ENCODE assay signal across 7 worm cellular contexts in the genomic region with DNA sequence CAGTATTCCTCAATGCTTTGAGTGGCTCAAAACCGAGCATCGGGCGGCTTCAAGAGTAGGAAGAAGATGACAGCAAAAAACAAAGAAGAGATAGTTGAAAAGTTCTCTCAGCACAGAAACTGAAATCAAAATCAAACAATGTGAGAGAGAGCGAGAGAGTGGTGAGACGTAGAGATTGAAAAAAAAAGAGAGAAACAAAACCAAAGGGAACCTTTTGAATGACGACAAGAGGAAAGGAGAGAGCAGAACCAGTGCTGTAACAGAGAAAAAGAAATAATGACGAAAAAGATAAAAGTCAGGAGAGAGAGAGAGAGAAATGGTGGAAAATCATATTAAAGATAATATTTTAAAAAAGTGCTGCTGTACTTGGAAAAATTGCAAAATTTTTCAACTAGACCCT.
TF ChIP-seq lines count a peak whose summit lies in the region.

No protein-coding gene starts in this region.

TF ChIP-seq in whole organism, L1 larva, 84 proteins besides CTCF, POLR2A, EP300 and RAD21 (continues in another document):
- TF ChIP-seq elt-3 (tag; optimal IDR thresholded peaks at IDR 0.05; lab: Kevin White, UChicago) (no peak), C34B4.2 (tag; optimal IDR thresholded peaks at IDR 0.05; lab: Kevin White, UChicago) (no peak), Y116A8C.19 (tag; optimal IDR thresholded peaks at IDR 0.05; lab: Kevin White, UChicago; ENCODE audit: borderline replicate concordance) (no peak), unc-62 (GFP tag; optimal IDR thresholded peaks at IDR 0.05; lab: Kevin White, UChicago) (no peak), snu-23 (GFP tag; optimal IDR thresholded peaks at IDR 0.05; lab: Kevin White, UChicago) (peak; percentile 51), ztf-11 (tag; optimal IDR thresholded peaks at IDR 0.05; lab: Kevin White, UChicago) (no peak), nhr-47 (tag; optimal IDR thresholded peaks at IDR 0.05; lab: Kevin White, UChicago) (peak; percentile 14), ets-5 (GFP tag; IDR thresholded peaks at IDR 0.05; lab: Robert Waterston, UW) (no peak), hlh-4 (tag; optimal IDR thresholded peaks at IDR 0.05; lab: Kevin White, UChicago) (no peak), unc-86 (tag; optimal IDR thresholded peaks at IDR 0.05; lab: Kevin White, UChicago) (no peak), nhr-90 (tag; optimal IDR thresholded peaks at IDR 0.05; lab: Kevin White, UChicago; ENCODE audit: poor library complexity) (no peak), hlh-17 (GFP tag; optimal IDR thresholded peaks at IDR 0.05; lab: Kevin White, UChicago; ENCODE audit: borderline replicate concordance) (no peak)

TF ChIP-seq in whole organism, L2 larva, 48 proteins besides CTCF, POLR2A, EP300 and RAD21 (continues in another document):
- no peak for TF ChIP-seq mbf-1 (tag; optimal IDR thresholded peaks at IDR 0.05; lab: Kevin White, UChicago)
- TF ChIP-seq crh-2 (tag; optimal IDR thresholded peaks at IDR 0.05; lab: Kevin White, UChicago), result peak; percentile 69
- no peak for TF ChIP-seq ceh-82 (tag; optimal IDR thresholded peaks at IDR 0.05; lab: Kevin White, UChicago)
- peak; percentile 30 for TF ChIP-seq gmeb-1 (tag; optimal IDR thresholded peaks at IDR 0.05; lab: Kevin White, UChicago)
- TF ChIP-seq snpc-4 (tag; optimal IDR thresholded peaks at IDR 0.05; lab: Kevin White, UChicago), result no peak
- no peak for TF ChIP-seq nhr-6 (tag; optimal IDR thresholded peaks at IDR 0.05; lab: Kevin White, UChicago)
- TF ChIP-seq sma-3 (GFP tag; optimal IDR thresholded peaks at IDR 0.05; lab: Kevin White, UChicago), result no peak
- no peak for TF ChIP-seq ztf-11 (tag; optimal IDR thresholded peaks at IDR 0.05; lab: Kevin White, UChicago)
- TF ChIP-seq elt-3 (tag; optimal IDR thresholded peaks at IDR 0.05; lab: Kevin White, UChicago), result no peak
- TF ChIP-seq F13H6.1 (tag; optimal IDR thresholded peaks at IDR 0.05; lab: Kevin White, UChicago), result peak; percentile 59
- peak; percentile 30 for TF ChIP-seq unc-55 (GFP tag; optimal IDR thresholded peaks at IDR 0.05; lab: Kevin White, UChicago)
- no peak for TF ChIP-seq nhr-77 (tag; optimal IDR thresholded peaks at IDR 0.05; lab: Kevin White, UChicago)
- no peak for TF ChIP-seq skn-1 (tag; optimal IDR thresholded peaks at IDR 0.05; lab: Kevin White, UChicago)

TF ChIP-seq in whole organism, L3 larva, 47 proteins besides CTCF, POLR2A, EP300 and RAD21:
- TF ChIP-seq pqm-1 (tag; optimal IDR thresholded peaks at IDR 0.05; lab: Kevin White, UChicago), result peak; percentile 64
- TF ChIP-seq nfya-1 (tag; optimal IDR thresholded peaks at IDR 0.05; lab: Kevin White, UChicago; ENCODE audit: insufficient read depth), result peak; percentile 43
- no peak for TF ChIP-seq elt-1 (tag; optimal IDR thresholded peaks at IDR 0.05; lab: Kevin White, UChicago)
- no peak for TF ChIP-seq tbx-2 (tag; optimal IDR thresholded peaks at IDR 0.05; lab: Kevin White, UChicago)
- peak; percentile 57 for TF ChIP-seq pha-4 (tag; optimal IDR thresholded peaks at IDR 0.05; lab: Kevin White, UChicago)
- peak; percentile 35 for TF ChIP-seq hmg-11 (tag; optimal IDR thresholded peaks at IDR 0.05; lab: Kevin White, UChicago)
- TF ChIP-seq elt-2 (tag; optimal IDR thresholded peaks at IDR 0.05; lab: Kevin White, UChicago), result peak; percentile 55

TF ChIP-seq in whole organism, L4 larva, 104 proteins besides CTCF, POLR2A, EP300 and RAD21 (continues in another document):
- TF ChIP-seq lin-39 (tag; optimal IDR thresholded peaks at IDR 0.05; lab: Kevin White, UChicago) (no peak), T26A8.4 (GFP tag; IDR thresholded peaks at IDR 0.05; lab: Robert Waterston, UW) (no peak), nhr-77 (tag; optimal IDR thresholded peaks at IDR 0.05; lab: Kevin White, UChicago) (peak; percentile 19), dmd-6 (GFP tag; IDR thresholded peaks at IDR 0.05; lab: Robert Waterston, UW) (peak; percentile 51), zip-2 (tag; optimal IDR thresholded peaks at IDR 0.05; lab: Kevin White, UChicago) (no peak), mdt-29 (GFP tag; IDR thresholded peaks at IDR 0.05; lab: Robert Waterston, UW) (no peak), gei-8 (GFP tag; optimal IDR thresholded peaks at IDR 0.05; lab: Kevin White, UChicago) (no peak), unc-39 (tag; optimal IDR thresholded peaks at IDR 0.05; lab: Kevin White, UChicago) (no peak), pqm-1 (tag; optimal IDR thresholded peaks at IDR 0.05; lab: Kevin White, UChicago) (peak; percentile 31), hmg-1.1 (GFP tag; IDR thresholded peaks at IDR 0.05; lab: Robert Waterston, UW) (peak; percentile 65), Y105C5A.15 (GFP tag; IDR thresholded peaks at IDR 0.05; lab: Robert Waterston, UW) (no peak), dmd-8 (GFP tag; IDR thresholded peaks at IDR 0.05; lab: Robert Waterston, UW) (no peak), tra-1 (GFP tag; IDR thresholded peaks at IDR 0.05; lab: Robert Waterston, UW) (no peak), hlh-11 (tag; optimal IDR thresholded peaks at IDR 0.05; lab: Kevin White, UChicago) (peak; percentile 51), mxl-3 (GFP tag; optimal IDR thresholded peaks at IDR 0.05; lab: Kevin White, UChicago) (no peak)

TF ChIP-seq in whole organism, late embryonic, 69 proteins besides CTCF, POLR2A, EP300 and RAD21:
- TF ChIP-seq ceh-18 (tag; optimal IDR thresholded peaks at IDR 0.05; lab: Kevin White, UChicago) (peak; percentile 59), unc-86 (tag; optimal IDR thresholded peaks at IDR 0.05; lab: Kevin White, UChicago) (no peak), ceh-45 (GFP tag; IDR thresholded peaks at IDR 0.05; lab: Robert Waterston, UW) (no peak)

TF ChIP-seq in whole organism, mixed stage, embryonic, 35 proteins besides CTCF, POLR2A, EP300 and RAD21:
- no peak for TF ChIP-seq lin-13 (tag; optimal IDR thresholded peaks at IDR 0.05; lab: Kevin White, UChicago)
- TF ChIP-seq ceh-39 (tag; optimal IDR thresholded peaks at IDR 0.05; lab: Kevin White, UChicago), result no peak
- TF ChIP-seq unc-120 (tag; optimal IDR thresholded peaks at IDR 0.05; lab: Kevin White, UChicago; ENCODE audit: poor library complexity, severe bottlenecking), result peak; percentile 43
- peak; percentile 13 for TF ChIP-seq unc-62 (GFP tag; optimal IDR thresholded peaks at IDR 0.05; lab: Kevin White, UChicago)

TF ChIP-seq in whole organism, young adult, 124 proteins besides CTCF, POLR2A, EP300 and RAD21:
- TF ChIP-seq ztf-26 (tag; optimal IDR thresholded peaks at IDR 0.05; lab: Kevin White, UChicago), result no peak
- TF ChIP-seq unc-130 (GFP tag; optimal IDR thresholded peaks at IDR 0.05; lab: Kevin White, UChicago), result no peak
- peak; percentile 20 for TF ChIP-seq lin-54 (GFP tag; optimal IDR thresholded peaks at IDR 0.05; lab: Kevin White, UChicago)
- TF ChIP-seq cebp-1 (GFP tag; IDR thresholded peaks at IDR 0.05; lab: Robert Waterston, UW), result no peak
- TF ChIP-seq cebp-1 (tag; optimal IDR thresholded peaks at IDR 0.05; lab: Kevin White, UChicago), result peak; percentile 56
- TF ChIP-seq lag-1 (GFP tag; IDR thresholded peaks at IDR 0.05; lab: Robert Waterston, UW), result no peak
- no peak for TF ChIP-seq attf-3 (GFP tag; conservative IDR thresholded peaks at IDR 0.05; lab: Robert Waterston, UW)
- TF ChIP-seq somi-1 (GFP tag; optimal IDR thresholded peaks at IDR 0.05; lab: Kevin White, UChicago), result no peak
- no peak for TF ChIP-seq K11D2.4 (GFP tag; IDR thresholded peaks at IDR 0.05; lab: Robert Waterston, UW)
- TF ChIP-seq hmg-1.2 (GFP tag; IDR thresholded peaks at IDR 0.05; lab: Robert Waterston, UW), result peak; percentile 19; the same call in 1 of the 2 replicates
- TF ChIP-seq ceh-91 (GFP tag; IDR thresholded peaks at IDR 0.05; lab: Robert Waterston, UW), result no peak
- no peak for TF ChIP-seq zim-3 (tag; optimal IDR thresholded peaks at IDR 0.05; lab: Kevin White, UChicago)
- TF ChIP-seq xnd-1 (tag; optimal IDR thresholded peaks at IDR 0.05; lab: Kevin White, UChicago), result no peak
- no peak for TF ChIP-seq B0019.2 (GFP tag; conservative IDR thresholded peaks at IDR 0.05; lab: Robert Waterston, UW)
- no peak for TF ChIP-seq efl-1 (GFP tag; optimal IDR thresholded peaks at IDR 0.05; lab: Kevin White, UChicago)
- TF ChIP-seq F33H1.4 (GFP tag; IDR thresholded peaks at IDR 0.05; lab: Robert Waterston, UW), result peak; percentile 10; the same call in 1 of the 2 replicates
- TF ChIP-seq rec-8 (tag; optimal IDR thresholded peaks at IDR 0.05; lab: Kevin White, UChicago), result no peak
- TF ChIP-seq B0336.3 (GFP tag; IDR thresholded peaks at IDR 0.05; lab: Robert Waterston, UW), result 0 out of 2 replicates have a peak, but pooled peaks have one; percentile 17
- no peak for TF ChIP-seq bed-2 (GFP tag; IDR thresholded peaks at IDR 0.05; lab: Robert Waterston, UW)
- TF ChIP-seq snpc-1.3 (tag; optimal IDR thresholded peaks at IDR 0.05; lab: Kevin White, UChicago; ENCODE audit: insufficient read depth), result no peak
- TF ChIP-seq egrh-3 (GFP tag; IDR thresholded peaks at IDR 0.05; lab: Robert Waterston, UW), result no peak
- no peak for TF ChIP-seq mes-4 (tag; optimal IDR thresholded peaks at IDR 0.05; lab: Kevin White, UChicago)
- TF ChIP-seq ceh-100 (GFP tag; IDR thresholded peaks at IDR 0.05; lab: Robert Waterston, UW), result no peak
- TF ChIP-seq nhr-80 (tag; optimal IDR thresholded peaks at IDR 0.05; lab: Kevin White, UChicago), result peak; percentile 56
- no peak for TF ChIP-seq ztf-25 (GFP tag; IDR thresholded peaks at IDR 0.05; lab: Robert Waterston, UW)
